Worm (Caenorhabditis elegans) whole organism, early embryonic: ENCODE data around the gene T07D3.4.

Experiments
- B0310.2 ChIP-seq: sonication (generic microtip); optimal IDR thresholded peaks from 2 replicates; lab custom pipeline; 2016; ENCODE audit warnings: mild to moderate bottlenecking, missing genetic modification characterization, missing compliant biosample characterization
- F13C5.2 ChIP-seq: sonication (generic microtip); optimal IDR thresholded peaks from 2 replicates; lab custom pipeline; 2017; ENCODE audit warnings: mild to moderate bottlenecking, missing genetic modification characterization, inconsistent platforms, missing compliant biosample characterization
- aly-1 ChIP-seq: sonication (generic microtip); optimal IDR thresholded peaks from 2 replicates; lab custom pipeline; 2016; ENCODE audit warnings: missing genetic modification characterization, missing compliant biosample characterization
- ama-1 ChIP-seq: fragments of 150-350 bp; optimal IDR thresholded peaks from 2 replicates; lab custom pipeline; 2014
- ceh-13 ChIP-seq: fragments of 200-800 bp; sonication (Bioruptor generic); optimal IDR thresholded peaks from 2 replicates; lab custom pipeline; 2018; ENCODE audit warnings: mild to moderate bottlenecking, missing genetic modification characterization, missing compliant biosample characterization
- ceh-36 ChIP-seq: sonication (generic microtip); optimal IDR thresholded peaks from 2 replicates; lab custom pipeline; 2016; ENCODE audit warnings: missing genetic modification characterization, inconsistent platforms, missing compliant biosample characterization
- ets-7 ChIP-seq: sonication (generic microtip); optimal IDR thresholded peaks from 2 replicates; lab custom pipeline; 2016; ENCODE audit warnings: missing genotype, missing genetic modification characterization, missing compliant biosample characterization
- flt-1 ChIP-seq: fragments of 200-800 bp; sonication (Bioruptor generic); IDR thresholded peaks from 2 replicates; pipeline ENCODE4 v1.3.6; 2022; ENCODE audit warnings: missing genetic modification characterization, missing compliant biosample characterization
- hmbx-1 ChIP-seq: sonication (generic microtip); optimal IDR thresholded peaks from 2 replicates; lab custom pipeline; 2016; ENCODE audit warnings: mild to moderate bottlenecking, missing genetic modification characterization, missing compliant biosample characterization
- hmg-4 ChIP-seq: fragments of 200-800 bp; sonication (Bioruptor generic); optimal IDR thresholded peaks from 2 replicates; lab custom pipeline; 2018; ENCODE audit warnings: mild to moderate bottlenecking, missing genetic modification characterization, missing compliant biosample characterization
- hnd-1 ChIP-seq: sonication (generic microtip); optimal IDR thresholded peaks from 2 replicates; lab custom pipeline; 2016; ENCODE audit warnings: missing genetic modification characterization, missing compliant biosample characterization
- pes-1 ChIP-seq: fragments of 200-800 bp; sonication (Bioruptor generic); IDR thresholded peaks from 2 replicates; pipeline ENCODE4 v1.3.6; 2022; ENCODE audit warnings: missing genetic modification reagents, missing genetic modification characterization, missing compliant biosample characterization
- scrt-1 ChIP-seq: fragments of 200-800 bp; sonication (Bioruptor generic); IDR thresholded peaks from 2 replicates; pipeline ENCODE4 v1.3.6; 2022; ENCODE audit warnings: missing genetic modification characterization, missing compliant biosample characterization
- sea-1 ChIP-seq: fragments of 200-800 bp; sonication (Bioruptor generic); conservative IDR thresholded peaks from 2 replicates; pipeline ENCODE4 v1.3.6; 2022; ENCODE audit warnings: missing genetic modification characterization, missing compliant biosample characterization
- tbx-11 ChIP-seq: fragments of 200-800 bp; sonication (Bioruptor generic); IDR thresholded peaks from 2 replicates; pipeline ENCODE4 v1.3.6; 2022; ENCODE audit warnings: missing genetic modification characterization, missing compliant biosample characterization
- tbx-37 ChIP-seq: fragments of 200-800 bp; sonication (Bioruptor generic); conservative IDR thresholded peaks from 2 replicates; pipeline ENCODE4 v1.3.6; 2022; ENCODE audit warnings: missing genetic modification reagents, missing genetic modification characterization, missing compliant biosample characterization
- tra-4 ChIP-seq: sonication (generic microtip); optimal IDR thresholded peaks from 2 replicates; lab custom pipeline; 2017; ENCODE audit warnings: missing genetic modification characterization, missing compliant biosample characterization

The T07D3.4 gene

DNA sequence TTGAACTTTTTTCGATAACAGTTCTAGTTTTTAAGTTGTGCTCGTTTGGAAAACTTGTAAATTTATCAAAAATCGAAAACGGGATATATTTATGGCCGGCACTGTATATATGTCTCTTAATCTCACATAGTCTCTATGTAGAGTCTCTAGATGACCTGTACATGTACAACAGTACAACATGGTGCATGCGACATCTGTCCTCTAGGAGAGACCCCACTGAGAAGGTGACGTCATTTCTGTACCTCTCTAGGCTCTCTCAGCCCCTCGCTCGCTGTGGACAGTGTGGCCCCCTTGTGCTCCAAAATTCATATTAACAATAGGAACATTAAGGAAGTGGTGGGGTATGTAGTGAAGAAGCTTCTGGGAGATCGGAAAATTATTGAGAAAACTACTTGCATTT lies 49.2 kb downstream of the T07D3.4 start:
- TF ChIP-seq aly-1 (tag; lab: Kevin White, UChicago), result no peak
- TF ChIP-seq sea-1 (GFP tag; lab: Robert Waterston, UW), result 0 out of 2 replicates have a peak, but pooled peaks have one; percentile 22

DNA sequence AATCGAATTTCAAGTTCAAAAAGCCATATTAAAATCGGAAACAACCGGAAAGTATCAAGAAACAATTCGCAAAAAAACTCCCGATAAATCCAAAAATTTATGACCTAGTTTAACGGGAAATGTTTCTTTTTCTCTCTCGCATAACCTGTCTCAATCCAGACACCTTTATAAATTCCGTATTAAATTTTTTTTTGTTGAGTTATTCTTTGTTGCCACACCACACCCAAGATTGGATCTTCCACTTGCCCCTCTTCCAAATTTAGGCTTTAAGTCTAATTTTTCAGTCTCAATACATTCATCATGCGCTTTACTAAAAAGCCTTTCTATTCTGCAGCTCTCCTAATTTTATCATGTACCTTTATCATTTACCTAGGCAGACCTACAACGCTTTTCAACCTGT lies 50.4 kb downstream of the T07D3.4 start, which contains the start of gene R07C3.3:
Gene R07C3.3 (plus strand): TSS at position 301 of the 400 bp plus-strand sequence.
- TF ChIP-seq aly-1 (tag; lab: Kevin White, UChicago) (no peak), tbx-11 (no peak), hnd-1 (tag; lab: Kevin White, UChicago) (no peak), ets-7 (no peak), F13C5.2 (tag; lab: Kevin White, UChicago) (no peak), hmbx-1 (tag; lab: Kevin White, UChicago) (no peak), hmg-4 (GFP tag; lab: Kevin White, UChicago) (no peak), B0310.2 (tag; lab: Kevin White, UChicago) (no peak), ceh-13 (GFP tag; lab: Kevin White, UChicago) (no peak), flt-1 (GFP tag; lab: Robert Waterston, UW) (no peak), tra-4 (tag; lab: Kevin White, UChicago) (no peak), ama-1 (no peak), ceh-36 (no peak), scrt-1 (GFP tag; lab: Robert Waterston, UW) (no peak), sea-1 (GFP tag; lab: Robert Waterston, UW) (no peak), pes-1 (GFP tag; lab: Robert Waterston, UW) (no peak), tbx-37 (GFP tag; lab: Robert Waterston, UW) (no peak)
